Worm (Caenorhabditis elegans): ENCODE data around the gene srw-57.
"Not testable (repeated sequence)": the region's sequence is repeated elsewhere in the genome, so short reads cannot be mapped to it uniquely, and the experiment has no call there.

srw-57 gene

DNA sequence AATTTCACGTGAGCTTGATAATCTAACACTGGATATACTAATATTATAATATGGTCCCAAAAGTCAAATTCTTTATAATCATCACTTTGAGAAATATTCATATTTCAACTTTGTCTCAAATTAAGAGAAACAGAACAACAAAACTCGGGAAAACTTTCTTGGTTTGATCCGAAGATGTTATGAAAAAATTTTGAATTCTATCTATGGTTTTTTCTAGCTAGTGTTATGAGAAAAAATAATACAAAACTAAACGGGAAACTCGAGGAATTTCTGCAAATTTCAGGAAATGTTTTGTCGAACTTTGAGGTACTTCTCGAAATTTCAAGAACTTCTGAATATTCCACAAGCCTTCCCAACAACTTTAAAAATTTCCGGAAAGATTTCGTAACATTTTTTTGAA, 3.9 kb downstream of the srw-57 start, which contains the start of gene srw-59:
Gene srw-59 (minus strand): TSS at position 101 of the 400 bp plus-strand sequence.
- TF ChIP-seq tab-1 (GFP tag; IDR thresholded peaks at IDR 0.05), result no peak
- no peak for TF ChIP-seq ztf-29 (GFP tag; IDR thresholded peaks at IDR 0.05)
- no peak for TF ChIP-seq med-1 (GFP tag; optimal IDR thresholded peaks at IDR 0.05; ENCODE audit: insufficient read depth)
- no peak for TF ChIP-seq cog-1 (tag; optimal IDR thresholded peaks at IDR 0.05)
- TF ChIP-seq ref-1 (GFP tag; conservative IDR thresholded peaks at IDR 0.05), result no peak
- TF ChIP-seq flt-1 (GFP tag; IDR thresholded peaks at IDR 0.05), result no peak
- no peak for TF ChIP-seq klf-2 (GFP tag; conservative IDR thresholded peaks at IDR 0.05)
- no peak for TF ChIP-seq ztf-23 (GFP tag; IDR thresholded peaks at IDR 0.05)
- TF ChIP-seq T22C8.4 (GFP tag; IDR thresholded peaks at IDR 0.05), result no peak

- TF ChIP-seq ztf-23 (GFP tag; IDR thresholded peaks at IDR 0.05), result no peak
- no peak for TF ChIP-seq ztf-29 (GFP tag; IDR thresholded peaks at IDR 0.05)
- TF ChIP-seq ref-1 (GFP tag; conservative IDR thresholded peaks at IDR 0.05), result no peak
- no peak for TF ChIP-seq klf-2 (GFP tag; conservative IDR thresholded peaks at IDR 0.05)
- TF ChIP-seq flt-1 (GFP tag; IDR thresholded peaks at IDR 0.05), result no peak
- no peak for TF ChIP-seq cog-1 (tag; optimal IDR thresholded peaks at IDR 0.05)
- TF ChIP-seq tab-1 (GFP tag; IDR thresholded peaks at IDR 0.05), result no peak
- TF ChIP-seq T22C8.4 (GFP tag; IDR thresholded peaks at IDR 0.05), result no peak
- no peak for TF ChIP-seq med-1 (GFP tag; optimal IDR thresholded peaks at IDR 0.05; ENCODE audit: insufficient read depth)
Observed at ce11 chrV:15943125-15943524, 11.7 kb downstream of the srw-57 start, which contains the start of gene srw-53. Gene srw-53 (plus strand): TSS chrV:15943425.

DNA sequence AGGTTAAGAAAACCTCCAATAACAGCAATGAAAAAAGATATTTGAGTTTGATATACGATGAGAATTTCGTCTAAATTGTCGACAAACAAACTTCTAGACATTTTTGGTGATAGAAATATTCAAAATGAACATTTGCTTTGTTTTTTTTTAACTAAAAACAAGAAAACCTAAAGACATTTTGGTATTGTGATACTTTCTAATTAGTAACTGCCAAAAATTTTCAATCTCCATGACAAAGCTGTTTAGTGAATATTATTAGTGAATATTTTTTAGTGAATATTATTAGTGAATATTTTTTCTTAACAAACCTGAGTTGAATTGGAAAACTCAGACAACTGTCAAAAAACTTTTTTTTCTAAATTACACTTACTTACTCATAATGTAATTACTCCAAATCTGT, 14.6 kb downstream of the srw-57 start, which contains the start of gene srw-55:
Gene srw-55 (minus strand): TSS at position 101 of the 400 bp plus-strand sequence.
- no peak for TF ChIP-seq ref-1 (GFP tag; conservative IDR thresholded peaks at IDR 0.05)
- TF ChIP-seq klf-2 (GFP tag; conservative IDR thresholded peaks at IDR 0.05), result no peak
- TF ChIP-seq tab-1 (GFP tag; IDR thresholded peaks at IDR 0.05), result no peak
- no peak for TF ChIP-seq cog-1 (tag; optimal IDR thresholded peaks at IDR 0.05)
- TF ChIP-seq med-1 (GFP tag; optimal IDR thresholded peaks at IDR 0.05; ENCODE audit: insufficient read depth), result no peak
- TF ChIP-seq flt-1 (GFP tag; IDR thresholded peaks at IDR 0.05), result no peak
- TF ChIP-seq ztf-29 (GFP tag; IDR thresholded peaks at IDR 0.05), result no peak
- TF ChIP-seq T22C8.4 (GFP tag; IDR thresholded peaks at IDR 0.05), result no peak
- TF ChIP-seq ztf-23 (GFP tag; IDR thresholded peaks at IDR 0.05), result no peak

DNA sequence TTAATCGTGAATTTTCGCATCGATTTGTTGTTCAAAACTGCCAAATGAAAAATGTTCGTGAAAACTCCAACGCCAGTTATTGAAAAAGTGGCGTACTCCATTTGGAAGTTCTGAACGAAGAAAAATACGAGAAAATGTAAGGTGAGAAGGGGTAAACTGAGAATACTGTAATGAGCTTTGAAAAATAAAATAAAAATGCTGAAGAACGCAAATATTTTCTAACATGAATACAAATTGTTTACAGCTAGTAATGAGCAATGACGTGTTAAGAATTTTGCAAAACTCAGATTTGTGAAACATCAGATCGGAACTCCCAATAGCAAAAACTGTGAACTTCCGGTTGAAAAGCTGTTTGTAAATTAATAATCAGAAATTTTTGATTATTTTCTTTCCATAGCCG, 22.4 kb downstream of the srw-57 start, which contains the start of gene srw-26:
Gene srw-26 (minus strand): TSS at position 101 of the 400 bp plus-strand sequence.
- TF ChIP-seq ztf-29 (GFP tag; IDR thresholded peaks at IDR 0.05) (no peak), T22C8.4 (GFP tag; IDR thresholded peaks at IDR 0.05) (no peak), flt-1 (GFP tag; IDR thresholded peaks at IDR 0.05) (no peak), ztf-23 (GFP tag; IDR thresholded peaks at IDR 0.05) (no peak), klf-2 (GFP tag; conservative IDR thresholded peaks at IDR 0.05) (no peak), med-1 (GFP tag; optimal IDR thresholded peaks at IDR 0.05; ENCODE audit: insufficient read depth) (no peak), ref-1 (GFP tag; conservative IDR thresholded peaks at IDR 0.05) (no peak), tab-1 (GFP tag; IDR thresholded peaks at IDR 0.05) (no peak), cog-1 (tag; optimal IDR thresholded peaks at IDR 0.05) (no peak)

ce11 chrV:15929882-15930281, 24.9 kb downstream of the srw-57 start, which contains the start of gene srbc-77:
Gene srbc-77 (plus strand): TSS chrV:15930182.
- TF ChIP-seq tab-1 (GFP tag; IDR thresholded peaks at IDR 0.05); flt-1 (GFP tag; IDR thresholded peaks at IDR 0.05); klf-2 (GFP tag; conservative IDR thresholded peaks at IDR 0.05): not testable (repeated sequence)

- no peak for TF ChIP-seq flt-1 (GFP tag; IDR thresholded peaks at IDR 0.05)
- no peak for TF ChIP-seq klf-2 (GFP tag; conservative IDR thresholded peaks at IDR 0.05)
- no peak for TF ChIP-seq cog-1 (tag; optimal IDR thresholded peaks at IDR 0.05)
- TF ChIP-seq ztf-23 (GFP tag; IDR thresholded peaks at IDR 0.05), result no peak
- no peak for TF ChIP-seq T22C8.4 (GFP tag; IDR thresholded peaks at IDR 0.05)
- no peak for TF ChIP-seq med-1 (GFP tag; optimal IDR thresholded peaks at IDR 0.05; ENCODE audit: insufficient read depth)
- TF ChIP-seq ztf-29 (GFP tag; IDR thresholded peaks at IDR 0.05), result no peak
- TF ChIP-seq tab-1 (GFP tag; IDR thresholded peaks at IDR 0.05), result no peak
- TF ChIP-seq ref-1 (GFP tag; conservative IDR thresholded peaks at IDR 0.05), result no peak
Observed at ce11 chrV:15928325-15928724, 26.5 kb downstream of the srw-57 start, which contains the start of gene pzf-1. Gene pzf-1 (minus strand): TSS chrV:15928425.

DNA sequence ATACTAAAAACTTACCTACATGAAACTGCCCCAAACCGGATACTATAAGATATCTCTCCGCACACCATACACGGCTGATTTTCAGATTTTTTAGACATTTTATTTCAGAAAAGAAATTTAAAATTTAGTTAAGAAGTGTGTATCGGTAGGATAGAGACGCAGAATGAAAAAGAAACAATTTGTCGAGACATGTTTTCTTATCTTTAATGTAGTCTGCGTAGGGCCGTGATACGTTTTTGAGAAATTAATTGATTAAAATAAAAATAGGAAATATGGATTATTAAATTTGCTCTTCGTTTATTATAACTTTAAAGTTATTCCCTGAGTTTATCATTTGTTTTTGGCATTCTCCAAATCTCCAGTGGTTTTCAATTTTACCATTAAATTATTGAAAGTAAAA, 30.5 kb downstream of the srw-57 start, which contains the start of gene nhr-108:
Gene nhr-108 (minus strand): TSS at position 166 of the 400 bp plus-strand sequence.
- no peak for TF ChIP-seq ref-1 (GFP tag; conservative IDR thresholded peaks at IDR 0.05)
- no peak for TF ChIP-seq T22C8.4 (GFP tag; IDR thresholded peaks at IDR 0.05)
- TF ChIP-seq klf-2 (GFP tag; conservative IDR thresholded peaks at IDR 0.05), result no peak
- TF ChIP-seq ztf-23 (GFP tag; IDR thresholded peaks at IDR 0.05), result no peak
- no peak for TF ChIP-seq cog-1 (tag; optimal IDR thresholded peaks at IDR 0.05)
- TF ChIP-seq ztf-29 (GFP tag; IDR thresholded peaks at IDR 0.05), result no peak
- no peak for TF ChIP-seq med-1 (GFP tag; optimal IDR thresholded peaks at IDR 0.05; ENCODE audit: insufficient read depth)
- TF ChIP-seq tab-1 (GFP tag; IDR thresholded peaks at IDR 0.05), result no peak
- TF ChIP-seq flt-1 (GFP tag; IDR thresholded peaks at IDR 0.05), result no peak

DNA sequence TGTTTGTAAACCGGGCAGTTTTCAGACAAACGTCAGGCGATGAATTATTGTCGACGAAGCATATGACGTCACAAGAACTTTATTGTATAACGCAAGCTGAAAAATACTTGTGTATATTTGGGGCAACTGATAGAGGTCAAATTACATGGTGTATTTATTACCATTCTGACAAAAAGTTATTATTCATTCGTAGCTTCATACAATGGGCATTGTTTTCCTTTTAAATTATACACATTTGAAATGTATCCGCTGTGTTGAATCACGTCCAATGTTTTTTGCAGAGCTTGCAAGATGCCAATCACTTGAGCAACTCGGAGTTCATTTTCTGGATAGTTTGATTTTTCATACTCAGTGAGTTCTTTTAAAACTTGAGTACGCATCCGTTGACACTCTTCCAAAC, 31.9 kb downstream of the srw-57 start, which contains the start of gene F35E8.13:
Gene F35E8.13 (plus strand): TSS at position 301 of the 400 bp plus-strand sequence.
- TF ChIP-seq ztf-29 (GFP tag; IDR thresholded peaks at IDR 0.05), result no peak
- TF ChIP-seq flt-1 (GFP tag; IDR thresholded peaks at IDR 0.05), result no peak
- no peak for TF ChIP-seq T22C8.4 (GFP tag; IDR thresholded peaks at IDR 0.05)
- TF ChIP-seq ref-1 (GFP tag; conservative IDR thresholded peaks at IDR 0.05), result no peak
- TF ChIP-seq tab-1 (GFP tag; IDR thresholded peaks at IDR 0.05), result no peak
- TF ChIP-seq ztf-23 (GFP tag; IDR thresholded peaks at IDR 0.05), result no peak
- no peak for TF ChIP-seq cog-1 (tag; optimal IDR thresholded peaks at IDR 0.05)
- TF ChIP-seq med-1 (GFP tag; optimal IDR thresholded peaks at IDR 0.05; ENCODE audit: insufficient read depth), result no peak
- TF ChIP-seq klf-2 (GFP tag; conservative IDR thresholded peaks at IDR 0.05), result no peak

ce11 chrV:15921102-15921501, 33.7 kb downstream of the srw-57 start, which contains the start of gene cdr-1:
Gene cdr-1 (plus strand): TSS chrV:15921309.
- TF ChIP-seq T22C8.4 (GFP tag; IDR thresholded peaks at IDR 0.05) (no peak), ref-1 (GFP tag; conservative IDR thresholded peaks at IDR 0.05) (no peak), cog-1 (tag; optimal IDR thresholded peaks at IDR 0.05) (no peak), ztf-23 (GFP tag; IDR thresholded peaks at IDR 0.05) (no peak), klf-2 (GFP tag; conservative IDR thresholded peaks at IDR 0.05) (no peak), flt-1 (GFP tag; IDR thresholded peaks at IDR 0.05) (no peak), ztf-29 (GFP tag; IDR thresholded peaks at IDR 0.05) (no peak), med-1 (GFP tag; optimal IDR thresholded peaks at IDR 0.05; ENCODE audit: insufficient read depth) (no peak), tab-1 (GFP tag; IDR thresholded peaks at IDR 0.05) (no peak)
